Worm (Caenorhabditis elegans) whole organism, L1 larva: Measurements from ENCODE around the gene T11F9.10.

Source experiments
- egl-13 ChIP-seq: sonication (generic microtip); optimal IDR thresholded peaks from 2 replicates; lab custom pipeline; 2016; ENCODE audit warnings: missing genotype, missing genetic modification reagents, missing genetic modification characterization, missing compliant biosample characterization
- lin-13 ChIP-seq: fragments of 150-350 bp; optimal IDR thresholded peaks from 2 replicates; lab custom pipeline; 2014; ENCODE audit warnings: missing biosample characterization, missing genetic modification reagents, missing genetic modification characterization
- lin-39 ChIP-seq: fragments of 150-350 bp; optimal IDR thresholded peaks from 2 replicates; lab custom pipeline; 2014; ENCODE audit warnings: missing biosample characterization, missing genetic modification reagents, missing genetic modification characterization
- mef-2 ChIP-seq: fragments of 150-350 bp; optimal IDR thresholded peaks from 2 replicates; lab custom pipeline; 2014; ENCODE audit warnings: missing biosample characterization, missing genetic modification characterization
- nhr-76 ChIP-seq: sonication (generic microtip); optimal IDR thresholded peaks from 2 replicates; lab custom pipeline; 2017; ENCODE audit warnings: missing biosample characterization, missing genetic modification characterization
- pqm-1 ChIP-seq: sonication (generic microtip); optimal IDR thresholded peaks from 3 replicates; lab custom pipeline; 2017; ENCODE audit warnings: missing biosample characterization, missing genetic modification characterization
- skn-1 ChIP-seq: fragments of 150-350 bp; optimal IDR thresholded peaks from 2 replicates; lab custom pipeline; 2014; ENCODE audit warnings: missing biosample characterization, missing genetic modification characterization
- zag-1 ChIP-seq: fragments of 150-350 bp; optimal IDR thresholded peaks from 2 replicates; lab custom pipeline; 2014; ENCODE audit warnings: missing biosample characterization, missing genetic modification characterization

ce11 chrV:11449404-11449803, 37.4 kb upstream of the T11F9.10 start:
- TF ChIP-seq skn-1 (tag; lab: Kevin White, UChicago) (no peak), zag-1 (no peak), egl-13 (tag; lab: Kevin White, UChicago) (no peak), lin-13 (GFP tag; lab: Kevin White, UChicago) (no peak), pqm-1 (no peak), lin-39 (tag; lab: Kevin White, UChicago) (no peak), mef-2 (tag; lab: Kevin White, UChicago) (no peak), nhr-76 (tag; lab: Kevin White, UChicago) (no peak)
